Fruit fly (Drosophila melanogaster) whole organism, embryonic: ENCODE results near the gene flfl.

Experiments
- CG10267 ChIP-seq: fragments of 200-800 bp; sonication (Bioruptor generic); optimal IDR thresholded peaks from 2 replicates; lab custom pipeline; 2018; ENCODE audit warnings: missing biosample characterization, mild to moderate bottlenecking, missing genetic modification characterization, moderate library complexity
- CG13775 ChIP-seq: fragments of 200-800 bp; sonication (Bioruptor generic); optimal IDR thresholded peaks from 3 replicates; lab custom pipeline; 2017; ENCODE audit warnings: missing biosample characterization, mild to moderate bottlenecking, missing genetic modification characterization
- CG17612 ChIP-seq: fragments of 200-800 bp; sonication (Bioruptor generic); IDR thresholded peaks from 2 replicates; pipeline ENCODE4 v1.3.6; 2022; ENCODE audit warnings: missing biosample characterization, missing genetic modification characterization
- CG17829 ChIP-seq: fragments of 200-800 bp; optimal IDR thresholded peaks from 2 replicates; lab custom pipeline; 2019; ENCODE audit warnings: missing biosample characterization, mild to moderate bottlenecking, missing genetic modification characterization, moderate library complexity
- CG2116 ChIP-seq: fragments of 200-800 bp; sonication (Bioruptor generic); optimal IDR thresholded peaks from 3 replicates; lab custom pipeline; 2018; ENCODE audit warnings: missing biosample characterization, mild to moderate bottlenecking, missing genetic modification characterization
- CG2712 ChIP-seq: fragments of 200-800 bp; optimal IDR thresholded peaks from 3 replicates; lab custom pipeline; 2019; ENCODE audit warnings: missing biosample characterization, mild to moderate bottlenecking, missing genetic modification characterization, moderate library complexity
- CG30431 ChIP-seq: fragments of 200-800 bp; sonication (Bioruptor generic); optimal IDR thresholded peaks from 2 replicates; lab custom pipeline; 2017; ENCODE audit warnings: missing biosample characterization, missing genetic modification characterization
- CG34376 ChIP-seq: fragments of 200-800 bp; sonication (Bioruptor generic); optimal IDR thresholded peaks from 2 replicates; lab custom pipeline; 2018; ENCODE audit warnings: missing biosample characterization, mild to moderate bottlenecking, missing genetic modification characterization
- CG4730 ChIP-seq: fragments of 200-800 bp; sonication (Bioruptor generic); IDR thresholded peaks from 2 replicates; pipeline ENCODE4 v1.3.6; 2022; ENCODE audit warnings: missing biosample characterization, missing genetic modification characterization
- CG6654 ChIP-seq: fragments of 200-800 bp; sonication (Bioruptor generic); optimal IDR thresholded peaks from 2 replicates; lab custom pipeline; 2017; ENCODE audit warnings: missing biosample characterization, mild to moderate bottlenecking, missing genetic modification characterization
- CG8290 ChIP-seq, 3 experiments: fragments of 200-800 bp; sonication (Bioruptor generic); optimal IDR thresholded peaks; 2 replicates each; lab custom pipeline; 2016 to 2019; ENCODE audit warnings: missing biosample characterization in 3 of 3, missing genetic modification characterization in 3 of 3, mild to moderate bottlenecking in 2 of 3, moderate library complexity in 1 of 3
- CG8359 ChIP-seq: fragments of 200-800 bp; sonication (Bioruptor generic); optimal IDR thresholded peaks from 2 replicates; lab custom pipeline; 2017; ENCODE audit warnings: missing biosample characterization, mild to moderate bottlenecking, missing genetic modification characterization, borderline replicate concordance
- CG9437 ChIP-seq: fragments of 200-800 bp; sonication (Bioruptor generic); optimal IDR thresholded peaks from 2 replicates; lab custom pipeline; 2018; ENCODE audit warnings: missing biosample characterization, mild to moderate bottlenecking, missing genetic modification characterization
- CTCF ChIP-seq: fragments of 200-800 bp; sonication (Bioruptor generic); optimal IDR thresholded peaks from 2 replicates; lab custom pipeline; 2017; ENCODE audit warnings: missing biosample characterization, mild to moderate bottlenecking, missing genetic modification characterization, moderate library complexity
- CoRest ChIP-seq: fragments of 200-800 bp; sonication (Bioruptor generic); optimal IDR thresholded peaks from 3 replicates; lab custom pipeline; 2018; ENCODE audit warnings: missing biosample characterization, mild to moderate bottlenecking, missing genetic modification characterization, moderate library complexity
- CrebB ChIP-seq: fragments of 200-800 bp; sonication (Bioruptor generic); optimal IDR thresholded peaks from 3 replicates; lab custom pipeline; 2018; ENCODE audit warnings: missing biosample characterization, mild to moderate bottlenecking, missing genetic modification characterization
- Dbx ChIP-seq: fragments of 200-800 bp; sonication (Bioruptor generic); IDR thresholded peaks from 3 replicates; pipeline ENCODE4 v1.3.6; 2022; ENCODE audit warnings: missing biosample characterization, missing genetic modification characterization
- Ets65A ChIP-seq: fragments of 200-800 bp; sonication (Bioruptor generic); peaks from one replicate; lab custom pipeline; 2016; ENCODE audit warnings: missing biosample characterization, missing genetic modification characterization
- Hr3 ChIP-seq: fragments of 200-800 bp; sonication (Bioruptor generic); optimal IDR thresholded peaks from 3 replicates; lab custom pipeline; 2016; ENCODE audit warnings: missing biosample characterization, missing genetic modification characterization
- Med ChIP-seq: fragments of 200-800 bp; sonication (Bioruptor generic); peaks from one replicate; lab custom pipeline; 2016; ENCODE audit warnings: missing biosample characterization, missing genetic modification characterization, mild to moderate bottlenecking, inconsistent platforms, moderate library complexity
- NC2α ChIP-seq: fragments of 200-800 bp; sonication (Bioruptor generic); optimal IDR thresholded peaks from 2 replicates; lab custom pipeline; 2016; ENCODE audit warnings: missing biosample characterization, missing genetic modification characterization
- Neu2 ChIP-seq: fragments of 200-800 bp; sonication (Bioruptor generic); optimal IDR thresholded peaks from 3 replicates; lab custom pipeline; 2016; ENCODE audit warnings: missing biosample characterization, missing genetic modification characterization, borderline replicate concordance
- Tbp ChIP-seq: fragments of >200 bp; optimal IDR thresholded peaks from 2 replicates; lab custom pipeline; 2018; ENCODE audit warnings: missing biosample characterization, missing genetic modification characterization
- bowl ChIP-seq: fragments of 200-800 bp; sonication (Bioruptor generic); IDR thresholded peaks from 2 replicates; pipeline ENCODE4 v1.3.6; 2022; ENCODE audit warnings: missing biosample characterization, missing genetic modification characterization
- cad ChIP-seq: fragments of >200 bp; optimal IDR thresholded peaks from 2 replicates; lab custom pipeline; 2017; ENCODE audit warnings: missing biosample characterization, missing genetic modification characterization
- chm ChIP-seq: fragments of 200-800 bp; sonication (Bioruptor generic); IDR thresholded peaks from 2 replicates; pipeline ENCODE4 v1.3.6; 2022; ENCODE audit warnings: missing biosample characterization, missing genetic modification characterization
- crol ChIP-seq: fragments of 200-800 bp; sonication (Bioruptor generic); IDR thresholded peaks from 2 replicates; pipeline ENCODE4 v1.3.6; 2022; ENCODE audit warnings: missing biosample characterization, missing genetic modification characterization
- danr ChIP-seq: fragments of 200-800 bp; sonication (Bioruptor generic); IDR thresholded peaks from 2 replicates; pipeline ENCODE4 v1.3.6; 2022; ENCODE audit warnings: missing biosample characterization, missing genetic modification characterization
- exex ChIP-seq: fragments of 200-800 bp; sonication (Bioruptor generic); optimal IDR thresholded peaks from 4 replicates; lab custom pipeline; 2018; ENCODE audit warnings: missing biosample characterization, mild to moderate bottlenecking, missing genetic modification characterization, moderate library complexity
- gro ChIP-seq: fragments of 200-800 bp; sonication (Bioruptor generic); optimal IDR thresholded peaks from 2 replicates; lab custom pipeline; 2016; ENCODE audit warnings: missing biosample characterization, missing genetic modification characterization
- gt ChIP-seq: fragments of 200-800 bp; sonication (Bioruptor generic); IDR thresholded peaks from 2 replicates; pipeline ENCODE4 v1.3.6; 2022; ENCODE audit warnings: missing biosample characterization, missing genetic modification characterization
- hkb ChIP-seq, 2 experiments: fragments of 200-800 bp in 1 of 2; fragments of >200 bp in 1 of 2; sonication (Bioruptor generic) in 1 of 2; IDR thresholded peaks in 1 of 2; optimal IDR thresholded peaks in 1 of 2; 2 replicates each; pipeline versions ENCODE4 v1.3.6 to Lab custom; 2017 to 2022; ENCODE audit warnings: missing biosample characterization in 1 of 2, missing genetic modification characterization in 1 of 2
- nerfin-1 ChIP-seq: fragments of 200-800 bp; sonication (Bioruptor generic); optimal IDR thresholded peaks from 3 replicates; lab custom pipeline; 2019; ENCODE audit warnings: missing biosample characterization, mild to moderate bottlenecking, missing genetic modification characterization, moderate library complexity
- nmo ChIP-seq: fragments of 200-800 bp; sonication (Bioruptor generic); optimal IDR thresholded peaks from 2 replicates; lab custom pipeline; 2018; ENCODE audit warnings: missing biosample characterization, mild to moderate bottlenecking, missing genetic modification characterization, moderate library complexity
- phol ChIP-seq: fragments of 200-800 bp; sonication (Bioruptor generic); optimal IDR thresholded peaks from 3 replicates; lab custom pipeline; 2018; ENCODE audit warnings: missing biosample characterization, mild to moderate bottlenecking, missing genetic modification characterization, moderate library complexity
- pita ChIP-seq: fragments of 200-800 bp; sonication (Bioruptor generic); optimal IDR thresholded peaks from 2 replicates; lab custom pipeline; 2017; ENCODE audit warnings: missing biosample characterization, mild to moderate bottlenecking, missing genetic modification characterization
- pum ChIP-seq: fragments of 200-800 bp; sonication (Bioruptor generic); optimal IDR thresholded peaks from 2 replicates; lab custom pipeline; 2016; ENCODE audit warnings: missing biosample characterization, missing genetic modification characterization
- ranshi ChIP-seq: fragments of 200-800 bp; sonication (Bioruptor generic); IDR thresholded peaks from 2 replicates; pipeline ENCODE4 v1.3.6; 2022; ENCODE audit warnings: missing biosample characterization, missing genetic modification characterization
- scrt ChIP-seq: fragments of 200-800 bp; sonication (Bioruptor generic); optimal IDR thresholded peaks from 2 replicates; lab custom pipeline; 2018; ENCODE audit warnings: missing biosample characterization, mild to moderate bottlenecking, missing genetic modification characterization, moderate library complexity
- sens ChIP-seq: fragments of 200-800 bp; sonication (Bioruptor generic); peaks from one replicate; lab custom pipeline; 2016; ENCODE audit warnings: missing biosample characterization, missing genetic modification characterization
- sens-2 ChIP-seq: fragments of 200-800 bp; sonication (Bioruptor generic); IDR thresholded peaks from 2 replicates; pipeline ENCODE4 v1.3.6; 2022; ENCODE audit warnings: missing biosample characterization, missing genetic modification characterization
- slbo ChIP-seq: fragments of 200-800 bp; sonication (Bioruptor generic); IDR thresholded peaks from 2 replicates; pipeline ENCODE4 v1.3.6; 2022; ENCODE audit warnings: missing biosample characterization, missing genetic modification characterization
- sqz ChIP-seq: fragments of 200-800 bp; sonication (Bioruptor generic); optimal IDR thresholded peaks from 3 replicates; lab custom pipeline; 2018; ENCODE audit warnings: missing biosample characterization, mild to moderate bottlenecking, missing genetic modification characterization
- stwl ChIP-seq: fragments of 200-800 bp; sonication (Bioruptor generic); optimal IDR thresholded peaks from 3 replicates; lab custom pipeline; 2018; ENCODE audit warnings: missing biosample characterization, mild to moderate bottlenecking, missing genetic modification characterization, moderate library complexity
- tna ChIP-seq: fragments of 200-800 bp; sonication (Bioruptor generic); IDR thresholded peaks from 2 replicates; pipeline ENCODE4 v1.3.6; 2022; ENCODE audit warnings: missing biosample characterization, missing genetic modification characterization; ENCODE audit not compliant: partially characterized antibody
- trem ChIP-seq: fragments of 200-800 bp; optimal IDR thresholded peaks from 3 replicates; lab custom pipeline; 2019; ENCODE audit warnings: missing biosample characterization, mild to moderate bottlenecking, missing genetic modification characterization, moderate library complexity

Gene flfl

DNA sequence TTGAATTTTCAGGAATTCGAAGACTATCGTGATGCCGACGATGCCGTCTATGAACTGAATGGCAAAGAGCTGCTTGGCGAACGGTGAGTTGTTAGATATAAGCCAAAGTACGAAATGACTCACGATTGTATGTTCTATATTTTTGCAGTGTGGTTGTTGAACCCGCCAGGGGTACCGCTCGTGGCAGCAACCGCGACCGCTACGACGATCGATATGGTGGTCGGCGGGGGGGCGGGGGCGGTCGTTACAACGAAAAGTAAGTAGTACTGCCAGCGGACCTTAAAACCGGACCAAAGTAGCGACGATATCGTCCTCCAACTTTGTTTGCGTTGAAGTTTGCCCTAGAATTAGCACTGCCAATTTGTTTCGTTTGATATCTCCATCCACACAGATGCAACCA is 21.6 kb upstream of the flfl start:
- peak; percentile 60 for TF ChIP-seq crol
- TF ChIP-seq danr = 0 out of 2 replicates have a peak, but pooled peaks have one; percentile 7
- no peak for TF ChIP-seq CG8359 (GFP tag; lab: Kevin White, UChicago)
- TF ChIP-seq tna = no peak
- TF ChIP-seq slbo (GFP tag; lab: Robert Waterston, UW) = no peak
- no peak for TF ChIP-seq CG4730 (GFP tag; lab: Robert Waterston, UW)
- TF ChIP-seq CTCF (GFP tag; lab: Kevin White, UChicago) = no peak
- no peak for TF ChIP-seq pum
- TF ChIP-seq ranshi = no peak
- TF ChIP-seq Dbx (GFP tag; lab: Robert Waterston, UW) = 0 out of 3 replicates have a peak, but pooled peaks have one; percentile 12
- TF ChIP-seq Ets65A (GFP tag; lab: Kevin White, UChicago) = peak; percentile 64
- no peak for TF ChIP-seq CG17829 (tag; lab: Kevin White, UChicago)
- no peak for TF ChIP-seq phol (tag; lab: Kevin White, UChicago)
- no peak for TF ChIP-seq CrebB (tag; lab: Kevin White, UChicago)
- no peak for TF ChIP-seq Hr3 (GFP tag; lab: Kevin White, UChicago)
- TF ChIP-seq gt (GFP tag; lab: Robert Waterston, UW) = no peak
- no peak for TF ChIP-seq chm
- TF ChIP-seq CG34376 (GFP tag; lab: Kevin White, UChicago) = no peak

dm6 chr3R:13665992-13666391 is 17.7 kb upstream of the flfl start:
- peak; percentile 53 for TF ChIP-seq Ets65A (GFP tag; lab: Kevin White, UChicago)
- peak; percentile 43 for TF ChIP-seq Med (GFP tag; lab: Kevin White, UChicago)
- TF ChIP-seq Neu2 (GFP tag; lab: Kevin White, UChicago) = no peak
- TF ChIP-seq, all 482 proteins: peak for 2

- TF ChIP-seq Tbp (GFP tag; lab: Kevin White, UChicago) (no peak), CG17612 (GFP tag; lab: Robert Waterston, UW) (peak; percentile 94), CG8290 (GFP tag; optimal IDR thresholded peaks at IDR 0.05; lab: Kevin White, UChicago) (peak; percentile 82), CG8290 (tag; optimal IDR thresholded peaks at IDR 0.05; lab: Kevin White, UChicago) (peak in 1 of 2 experiments; percentile 92), exex (no peak)
These were observed 10.8 kb upstream of the flfl start for dm6 chr3R:13672898-13673297.

dm6 chr3R:13674492-13675033 is 9.2 kb upstream of the flfl start, which contains the start of gene Task6:
Gene Task6 (minus strand): TSS chr3R:13674542.
- TF ChIP-seq CG13775 (GFP tag; lab: Kevin White, UChicago) (no peak), CG9437 (GFP tag; lab: Kevin White, UChicago) (peak; percentile 7), CG2712 (tag; lab: Kevin White, UChicago) (peak; percentile 1), CG6654 (GFP tag; lab: Kevin White, UChicago) (peak; percentile 99), nerfin-1 (tag; lab: Kevin White, UChicago) (peak; percentile 79), sqz (GFP tag; lab: Kevin White, UChicago) (peak; percentile 6), CG10267 (tag; lab: Kevin White, UChicago) (peak; percentile 6), pita (GFP tag; lab: Kevin White, UChicago) (peak; percentile 84), gro (GFP tag; lab: Kevin White, UChicago) (no peak), CoRest (tag; lab: Kevin White, UChicago) (peak; percentile 14), sens-2 (GFP tag; lab: Robert Waterston, UW) (no peak), Tbp (GFP tag; lab: Kevin White, UChicago) (peak; percentile 42), bowl (GFP tag; lab: Robert Waterston, UW) (no peak), hkb (optimal IDR thresholded peaks at IDR 0.05; lab: Kevin White, UChicago) (peak; percentile 27), hkb (GFP tag; IDR thresholded peaks at IDR 0.05; lab: Robert Waterston, UW) (no peak), nmo (peak; percentile 39), CG30431 (GFP tag; lab: Kevin White, UChicago) (no peak), scrt (peak; percentile 66), CG2116 (peak; percentile 17), trem (tag; lab: Kevin White, UChicago) (peak; percentile 9), sens (GFP tag; lab: Kevin White, UChicago) (peak; percentile 75), NC2α (GFP tag; lab: Kevin White, UChicago) (no peak), stwl (peak; percentile 23), ranshi (no peak), cad (GFP tag; lab: Kevin White, UChicago) (peak; percentile 78), CTCF (GFP tag; lab: Kevin White, UChicago) (peak; percentile 67)
